Fruit fly (Drosophila melanogaster): ENCODE measurements around the gene Sld5.

DNA sequence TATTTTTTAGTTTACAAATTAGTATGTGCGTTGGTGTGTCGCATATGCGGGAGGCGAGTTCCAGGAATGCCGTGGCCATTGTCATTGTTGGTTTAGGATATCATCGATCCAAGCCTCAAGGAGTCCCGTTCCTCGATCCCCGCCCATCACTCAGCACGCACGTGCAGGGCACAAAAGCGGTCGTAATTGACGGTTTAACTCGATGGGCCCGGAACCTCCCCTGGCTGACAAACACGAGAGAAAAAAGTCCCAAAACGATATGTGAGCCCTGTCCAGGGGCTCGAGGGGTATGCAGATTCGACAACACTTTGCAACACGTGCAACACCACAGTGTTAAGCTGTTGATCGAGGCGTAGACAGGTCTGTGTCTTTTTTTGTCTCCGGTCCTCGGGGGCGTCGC is 28.4 kb downstream of the Sld5 start:
- TF ChIP-seq Lpt (GFP tag; optimal IDR thresholded peaks at IDR 0.05), result no peak
- TF ChIP-seq CG6276 (GFP tag; optimal IDR thresholded peaks at IDR 0.05), result no peak
- TF ChIP-seq lz (GFP tag; optimal IDR thresholded peaks at IDR 0.05), result no peak
- TF ChIP-seq Smox (GFP tag; optimal IDR thresholded peaks at IDR 0.05), result no peak
- no peak for TF ChIP-seq CG9139 (GFP tag; optimal IDR thresholded peaks at IDR 0.05)
- TF ChIP-seq CG32006 (GFP tag; optimal IDR thresholded peaks at IDR 0.05), result no peak
- no peak for TF ChIP-seq CG8319 (GFP tag; optimal IDR thresholded peaks at IDR 0.05)

Measured in whole organism, prepupa.